Worm (Caenorhabditis elegans) whole organism, midembryonic: ENCODE data around the gene gcy-34.

ENCODE experiments used
- T22C8.4 ChIP-seq: fragments of 200-800 bp; sonication (Bioruptor generic); IDR thresholded peaks from 2 replicates; pipeline ENCODE4 v1.3.6; 2022; ENCODE audit warnings: missing genetic modification characterization, missing compliant biosample characterization
- cog-1 ChIP-seq: sonication (generic microtip); optimal IDR thresholded peaks from 2 replicates; lab custom pipeline; 2016; ENCODE audit warnings: missing genetic modification characterization, missing compliant biosample characterization
- flt-1 ChIP-seq: fragments of 200-800 bp; sonication (Bioruptor generic); IDR thresholded peaks from 2 replicates; pipeline ENCODE4 v1.3.6; 2022; ENCODE audit warnings: missing genetic modification characterization, missing compliant biosample characterization
- klf-2 ChIP-seq: fragments of 200-800 bp; sonication (Bioruptor generic); conservative IDR thresholded peaks from 2 replicates; pipeline ENCODE4 v1.3.6; 2022; ENCODE audit warnings: missing genetic modification reagents, missing genetic modification characterization, missing compliant biosample characterization
- med-1 ChIP-seq: sonication (generic microtip); optimal IDR thresholded peaks from 2 replicates; lab custom pipeline; 2017; ENCODE audit warnings: missing genetic modification characterization, mild to moderate bottlenecking, missing compliant biosample characterization, antibody characterized with exemption, missing genetic modification reagents; ENCODE audit not compliant: insufficient read depth
- ref-1 ChIP-seq: fragments of 200-800 bp; sonication (Bioruptor generic); conservative IDR thresholded peaks from 2 replicates; pipeline ENCODE4 v1.3.6; 2022; ENCODE audit warnings: missing genetic modification reagents, missing genetic modification characterization, missing compliant biosample characterization
- tab-1 ChIP-seq: fragments of 200-800 bp; sonication (Bioruptor generic); IDR thresholded peaks from 2 replicates; pipeline ENCODE4 v1.3.6; 2022; ENCODE audit warnings: missing genetic modification characterization, missing compliant biosample characterization
- ztf-23 ChIP-seq: fragments of 200-800 bp; sonication (Bioruptor generic); IDR thresholded peaks from 2 replicates; pipeline ENCODE4 v1.3.6; 2022; ENCODE audit warnings: missing genetic modification reagents, missing genetic modification characterization, missing compliant biosample characterization
- ztf-29 ChIP-seq: fragments of 200-800 bp; sonication (Bioruptor generic); IDR thresholded peaks from 2 replicates; pipeline ENCODE4 v1.3.6; 2022; ENCODE audit warnings: missing genetic modification reagents, missing genetic modification characterization, missing compliant biosample characterization

The gcy-34 gene

ce11 chrV:13391378-13392258 lies 5.9 kb upstream of the gcy-34 start, which contains the start of gene somi-1:
Gene somi-1, minus strand, starts transcription at chrV:13391395.
- no peak for TF ChIP-seq T22C8.4 (GFP tag; lab: Robert Waterston, UW)
- no peak for TF ChIP-seq cog-1 (tag; lab: Kevin White, UChicago)
- no peak for TF ChIP-seq klf-2 (GFP tag; lab: Robert Waterston, UW)
- peak; percentile 15; the same call in 1 of the 2 replicates for TF ChIP-seq ztf-23 (GFP tag; lab: Robert Waterston, UW)
- no peak for TF ChIP-seq tab-1 (GFP tag; lab: Robert Waterston, UW)
- TF ChIP-seq med-1 (GFP tag; lab: Kevin White, UChicago): no peak

- TF ChIP-seq cog-1 (tag; lab: Kevin White, UChicago) (no peak), ztf-29 (GFP tag; lab: Robert Waterston, UW) (no peak), med-1 (GFP tag; lab: Kevin White, UChicago) (no peak), flt-1 (GFP tag; lab: Robert Waterston, UW) (0 out of 2 replicates have a peak, but pooled peaks have one; percentile 25), ref-1 (GFP tag; lab: Robert Waterston, UW) (no peak)
These were observed 5.2 kb upstream of the gcy-34 start for ce11 chrV:13390936-13391335.

- TF ChIP-seq ztf-29 (GFP tag; lab: Robert Waterston, UW): no peak
- TF ChIP-seq ztf-23 (GFP tag; lab: Robert Waterston, UW): no peak
- TF ChIP-seq med-1 (GFP tag; lab: Kevin White, UChicago): no peak
- no peak for TF ChIP-seq tab-1 (GFP tag; lab: Robert Waterston, UW)
- TF ChIP-seq cog-1 (tag; lab: Kevin White, UChicago): no peak
- no peak for TF ChIP-seq T22C8.4 (GFP tag; lab: Robert Waterston, UW)
- no peak for TF ChIP-seq klf-2 (GFP tag; lab: Robert Waterston, UW)
- no peak for TF ChIP-seq ref-1 (GFP tag; lab: Robert Waterston, UW)
- no peak for TF ChIP-seq flt-1 (GFP tag; lab: Robert Waterston, UW)
These were observed 3.8 kb upstream of the gcy-34 start for ce11 chrV:13389454-13389853.

DNA sequence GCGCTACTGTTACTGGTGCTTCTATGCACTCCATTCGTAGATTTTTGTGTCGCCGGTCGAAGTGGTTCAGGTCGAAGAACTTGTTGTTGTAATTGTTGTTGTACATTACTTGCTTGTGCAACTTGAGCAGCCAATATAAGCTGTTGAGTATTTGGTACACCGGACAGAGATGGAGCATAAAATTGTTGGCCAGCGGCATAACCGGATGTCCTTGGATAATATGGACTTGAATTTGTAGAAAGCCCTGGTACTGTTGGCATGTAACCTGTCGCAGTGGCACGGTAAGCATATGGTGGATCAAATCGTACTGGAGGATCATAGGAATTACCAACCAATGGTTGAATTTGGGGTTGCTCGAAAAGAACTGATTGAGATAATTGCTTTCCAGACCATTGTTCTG lies 3.3 kb upstream of the gcy-34 start:
- TF ChIP-seq med-1 (GFP tag; lab: Kevin White, UChicago): no peak
- no peak for TF ChIP-seq ztf-23 (GFP tag; lab: Robert Waterston, UW)
- TF ChIP-seq ztf-29 (GFP tag; lab: Robert Waterston, UW): no peak
- no peak for TF ChIP-seq T22C8.4 (GFP tag; lab: Robert Waterston, UW)
- TF ChIP-seq flt-1 (GFP tag; lab: Robert Waterston, UW): no peak
- TF ChIP-seq cog-1 (tag; lab: Kevin White, UChicago): no peak
- TF ChIP-seq tab-1 (GFP tag; lab: Robert Waterston, UW): no peak
- TF ChIP-seq ref-1 (GFP tag; lab: Robert Waterston, UW): no peak
- no peak for TF ChIP-seq klf-2 (GFP tag; lab: Robert Waterston, UW)

- TF ChIP-seq ztf-29 (GFP tag; lab: Robert Waterston, UW) (no peak), ref-1 (GFP tag; lab: Robert Waterston, UW) (no peak), klf-2 (GFP tag; lab: Robert Waterston, UW) (no peak), med-1 (GFP tag; lab: Kevin White, UChicago) (no peak), T22C8.4 (GFP tag; lab: Robert Waterston, UW) (no peak), cog-1 (tag; lab: Kevin White, UChicago) (no peak), ztf-23 (GFP tag; lab: Robert Waterston, UW) (no peak), flt-1 (GFP tag; lab: Robert Waterston, UW) (no peak), tab-1 (GFP tag; lab: Robert Waterston, UW) (no peak)
These were observed 1.8 kb upstream of the gcy-34 start for ce11 chrV:13387472-13387871.

DNA sequence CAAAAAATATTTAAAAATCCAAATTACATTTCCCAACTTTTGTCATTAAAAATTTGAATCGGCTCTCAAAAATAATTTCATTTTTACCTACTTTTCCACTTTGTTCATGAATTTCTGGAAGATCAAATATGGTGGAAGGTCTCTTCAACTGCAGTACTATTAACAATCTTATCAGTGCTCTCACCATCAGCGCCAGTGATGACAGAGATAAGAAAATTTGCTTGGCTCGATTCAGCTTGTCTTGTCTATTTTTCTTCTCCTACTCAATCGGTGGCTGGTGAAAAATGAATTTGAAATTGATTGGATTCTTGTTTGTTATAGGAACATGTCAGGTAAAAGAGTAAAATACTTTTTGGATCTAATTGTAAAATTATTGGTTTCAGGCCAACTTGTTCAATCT lies 4.7 kb downstream of the gcy-34 start, which contains the start of gene cpz-2:
Gene cpz-2 (plus strand): TSS at position 210 of the 400 bp plus-strand sequence.
- TF ChIP-seq klf-2 (GFP tag; lab: Robert Waterston, UW) (no peak), cog-1 (tag; lab: Kevin White, UChicago) (no peak), flt-1 (GFP tag; lab: Robert Waterston, UW) (no peak), ref-1 (GFP tag; lab: Robert Waterston, UW) (no peak), T22C8.4 (GFP tag; lab: Robert Waterston, UW) (no peak), med-1 (GFP tag; lab: Kevin White, UChicago) (no peak), ztf-23 (GFP tag; lab: Robert Waterston, UW) (no peak), ztf-29 (GFP tag; lab: Robert Waterston, UW) (no peak), tab-1 (GFP tag; lab: Robert Waterston, UW) (no peak)

ce11 chrV:13380178-13380577 lies 5.5 kb downstream of the gcy-34 start, which contains the start of gene ifbp-1:
Gene ifbp-1, minus strand, starts transcription at chrV:13380262.
- TF ChIP-seq cog-1 (tag; lab: Kevin White, UChicago) (no peak), ref-1 (GFP tag; lab: Robert Waterston, UW) (no peak)

ce11 chrV:13377130-13377529 lies 8.6 kb downstream of the gcy-34 start:
- TF ChIP-seq ztf-29 (GFP tag; lab: Robert Waterston, UW): no peak
- TF ChIP-seq ztf-23 (GFP tag; lab: Robert Waterston, UW): no peak
- TF ChIP-seq T22C8.4 (GFP tag; lab: Robert Waterston, UW): no peak
- no peak for TF ChIP-seq ref-1 (GFP tag; lab: Robert Waterston, UW)
- TF ChIP-seq flt-1 (GFP tag; lab: Robert Waterston, UW): no peak
- no peak for TF ChIP-seq klf-2 (GFP tag; lab: Robert Waterston, UW)
- TF ChIP-seq cog-1 (tag; lab: Kevin White, UChicago): no peak
- TF ChIP-seq med-1 (GFP tag; lab: Kevin White, UChicago): no peak
- TF ChIP-seq tab-1 (GFP tag; lab: Robert Waterston, UW): no peak
